Fruit fly (Drosophila melanogaster) whole organism, embryonic: ENCODE measurements around the gene Gart.

Experiments used
- Adf1 ChIP-seq: fragments of 200-800 bp; sonication (Bioruptor generic); IDR thresholded peaks from 2 replicates; pipeline ENCODE4 v1.3.6; 2022; ENCODE audit warnings: missing biosample characterization, missing genetic modification characterization
- Awh ChIP-seq: fragments of 200-800 bp; sonication (Bioruptor generic); IDR thresholded peaks from 2 replicates; pipeline ENCODE4, ENCODE4 v1.3.6; 2022; ENCODE audit warnings: missing biosample characterization, missing genetic modification characterization
- CG11504 ChIP-seq: fragments of 200-800 bp; sonication (Bioruptor generic); optimal IDR thresholded peaks from 3 replicates; lab custom pipeline; 2019; ENCODE audit warnings: missing biosample characterization, mild to moderate bottlenecking, missing genetic modification characterization, moderate library complexity
- CG12219 ChIP-seq: fragments of 200-800 bp; sonication (Bioruptor generic); optimal IDR thresholded peaks from 3 replicates; lab custom pipeline; 2018; ENCODE audit warnings: missing biosample characterization, mild to moderate bottlenecking, missing genetic modification characterization
- CG12659 ChIP-seq: fragments of 200-800 bp; sonication (Bioruptor generic); optimal IDR thresholded peaks from 3 replicates; lab custom pipeline; 2017; ENCODE audit warnings: mild to moderate bottlenecking, missing biosample characterization, missing genetic modification reagents, missing genetic modification characterization
- CG1529 ChIP-seq: fragments of 200-800 bp; sonication (Bioruptor generic); optimal IDR thresholded peaks from 3 replicates; lab custom pipeline; 2018; ENCODE audit warnings: missing biosample characterization, missing genetic modification characterization
- CG15696 ChIP-seq: fragments of 200-800 bp; sonication (Bioruptor generic); optimal IDR thresholded peaks from 2 replicates; lab custom pipeline; 2019; ENCODE audit warnings: missing biosample characterization, mild to moderate bottlenecking, missing genetic modification characterization, moderate library complexity
- CG17328 ChIP-seq: fragments of 200-800 bp; sonication (Bioruptor generic); IDR thresholded peaks from 2 replicates; pipeline ENCODE4 v1.3.6; 2022; ENCODE audit warnings: missing biosample characterization, missing genetic modification characterization
- CG18599 ChIP-seq: fragments of 200-800 bp; sonication (Bioruptor generic); optimal IDR thresholded peaks from 3 replicates; lab custom pipeline; 2017; ENCODE audit warnings: missing biosample characterization, missing genetic modification characterization, mild to moderate bottlenecking, moderate library complexity, missing genetic modification reagents
- CG18619 ChIP-seq: fragments of 200-800 bp; sonication (Bioruptor generic); optimal IDR thresholded peaks from 3 replicates; lab custom pipeline; 2017; ENCODE audit warnings: missing biosample characterization, mild to moderate bottlenecking, missing genetic modification characterization
- CG3065 ChIP-seq: fragments of 200-800 bp; sonication (Bioruptor generic); optimal IDR thresholded peaks from 2 replicates; lab custom pipeline; 2016; ENCODE audit warnings: missing biosample characterization, missing genetic modification characterization
- CG34376 ChIP-seq: fragments of 200-800 bp; sonication (Bioruptor generic); optimal IDR thresholded peaks from 2 replicates; lab custom pipeline; 2018; ENCODE audit warnings: missing biosample characterization, mild to moderate bottlenecking, missing genetic modification characterization
- CG34422 ChIP-seq: fragments of 200-800 bp; sonication (Bioruptor generic); IDR thresholded peaks from 3 replicates; pipeline ENCODE4 v1.3.6; 2022; ENCODE audit warnings: missing biosample characterization, missing genetic modification characterization
- CG3838 ChIP-seq: fragments of 200-800 bp; sonication (Bioruptor generic); optimal IDR thresholded peaks from 3 replicates; lab custom pipeline; 2016; ENCODE audit warnings: missing biosample characterization, missing genetic modification characterization
- CG4282 ChIP-seq: fragments of 200-800 bp; sonication (Bioruptor generic); optimal IDR thresholded peaks from 2 replicates; lab custom pipeline; 2016; ENCODE audit warnings: missing biosample characterization, missing genetic modification characterization
- CG6689 ChIP-seq: fragments of 200-800 bp; sonication (Bioruptor generic); IDR thresholded peaks from 2 replicates; pipeline ENCODE4 v1.3.6; 2022; ENCODE audit warnings: missing biosample characterization, missing genetic modification characterization
- D ChIP-seq, 2 experiments: fragments of 200-800 bp in 1 of 2; fragments of >200 bp in 1 of 2; sonication (Bioruptor generic) in 1 of 2; optimal IDR thresholded peaks; 2 replicates in 1 of 2; 3 replicates in 1 of 2; lab custom pipeline; 2017; ENCODE audit warnings: mild to moderate bottlenecking in 1 of 2, missing biosample characterization in 1 of 2, missing genetic modification characterization in 1 of 2, missing genetic modification reagents in 1 of 2
- Dfd ChIP-seq, 2 experiments: fragments of >200 bp; optimal IDR thresholded peaks; 2 replicates each; lab custom pipeline; 2017; ENCODE audit warnings: missing biosample characterization in 2 of 2, missing genetic modification characterization in 2 of 2
- Jarid2 ChIP-seq: fragments of 200-800 bp; sonication (Bioruptor generic); optimal IDR thresholded peaks from 3 replicates; lab custom pipeline; 2017; ENCODE audit warnings: mild to moderate bottlenecking, missing biosample characterization, missing genetic modification reagents, missing genetic modification characterization
- Nf-YB ChIP-seq: fragments of 200-800 bp; sonication (Bioruptor generic); optimal IDR thresholded peaks from 3 replicates; lab custom pipeline; 2019; ENCODE audit warnings: missing biosample characterization, mild to moderate bottlenecking, missing genetic modification characterization, moderate library complexity
- Side ChIP-seq: fragments of 200-800 bp; sonication (Bioruptor generic); optimal IDR thresholded peaks from 2 replicates; lab custom pipeline; 2016; ENCODE audit warnings: missing biosample characterization, missing genetic modification characterization
- Sox100B ChIP-seq: fragments of 200-800 bp; sonication (Bioruptor generic); optimal IDR thresholded peaks from 3 replicates; lab custom pipeline; 2018; ENCODE audit warnings: missing biosample characterization, mild to moderate bottlenecking, missing genetic modification characterization
- Sox102F ChIP-seq: fragments of 200-800 bp; sonication (Bioruptor generic); optimal IDR thresholded peaks from 2 replicates; lab custom pipeline; 2018; ENCODE audit warnings: missing biosample characterization, mild to moderate bottlenecking, missing genetic modification characterization, moderate library complexity
- Stat92E ChIP-seq, 3 experiments: fragments of >200 bp in 2 of 3; fragments of 200-800 bp in 1 of 3; sonication (Bioruptor generic) in 1 of 3; optimal IDR thresholded peaks; 2 replicates each; lab custom pipeline; 2017 to 2019; ENCODE audit warnings: missing biosample characterization in 3 of 3, missing genetic modification characterization in 3 of 3, mild to moderate bottlenecking in 1 of 3, moderate library complexity in 1 of 3
- amos ChIP-seq: fragments of 200-800 bp; sonication (Bioruptor generic); IDR thresholded peaks from 2 replicates; pipeline ENCODE4 v1.3.6; 2022; ENCODE audit warnings: missing biosample characterization, missing genetic modification characterization; ENCODE audit not compliant: partially characterized antibody
- aop ChIP-seq: fragments of 200-800 bp; sonication (Bioruptor generic); IDR thresholded peaks from 2 replicates; pipeline ENCODE4 v1.3.6; 2022; ENCODE audit warnings: missing biosample characterization, missing genetic modification characterization
- ase ChIP-seq: fragments of 200-800 bp; sonication (Bioruptor generic); IDR thresholded peaks from 3 replicates; pipeline ENCODE4 v1.3.6; 2022; ENCODE audit warnings: missing biosample characterization, missing genetic modification characterization
- br ChIP-seq: fragments of >200 bp; optimal IDR thresholded peaks from 2 replicates; lab custom pipeline; 2017
- chinmo ChIP-seq: fragments of 200-800 bp; sonication (Bioruptor generic); IDR thresholded peaks from 4 replicates; pipeline ENCODE4 v1.3.6; 2022; ENCODE audit warnings: missing biosample characterization, missing genetic modification characterization; ENCODE audit not compliant: partially characterized antibody
- chm ChIP-seq: fragments of 200-800 bp; sonication (Bioruptor generic); IDR thresholded peaks from 2 replicates; pipeline ENCODE4 v1.3.6; 2022; ENCODE audit warnings: missing biosample characterization, missing genetic modification characterization
- dan ChIP-seq: fragments of 200-800 bp; sonication (Bioruptor generic); IDR thresholded peaks from 2 replicates; pipeline ENCODE4 v1.3.6; 2022; ENCODE audit warnings: missing biosample characterization, missing genetic modification characterization
- dysf ChIP-seq: fragments of 200-800 bp; sonication (Bioruptor generic); IDR thresholded peaks from 3 replicates; pipeline ENCODE4 v1.3.6; 2022; ENCODE audit warnings: missing biosample characterization, missing genetic modification characterization
- exex ChIP-seq: fragments of 200-800 bp; sonication (Bioruptor generic); optimal IDR thresholded peaks from 4 replicates; lab custom pipeline; 2018; ENCODE audit warnings: missing biosample characterization, mild to moderate bottlenecking, missing genetic modification characterization, moderate library complexity
- fd102C ChIP-seq: fragments of 200-800 bp; sonication (Bioruptor generic); optimal IDR thresholded peaks from 2 replicates; lab custom pipeline; 2018; ENCODE audit warnings: missing biosample characterization, mild to moderate bottlenecking, missing genetic modification characterization, moderate library complexity
- fd64A ChIP-seq: fragments of 200-800 bp; sonication (Bioruptor generic); optimal IDR thresholded peaks from 3 replicates; lab custom pipeline; 2018; ENCODE audit warnings: missing biosample characterization, mild to moderate bottlenecking, missing genetic modification characterization
- ftz-f1 ChIP-seq: fragments of 200-800 bp; sonication (Bioruptor generic); optimal IDR thresholded peaks from 2 replicates; lab custom pipeline; 2016; ENCODE audit warnings: missing biosample characterization, missing genetic modification characterization
- fu2 ChIP-seq: fragments of 200-800 bp; sonication (Bioruptor generic); optimal IDR thresholded peaks from 2 replicates; lab custom pipeline; 2016; ENCODE audit warnings: missing biosample characterization, missing genetic modification characterization
- gem ChIP-seq: fragments of 200-800 bp; sonication (Bioruptor generic); optimal IDR thresholded peaks from 2 replicates; lab custom pipeline; 2019; ENCODE audit warnings: missing biosample characterization, mild to moderate bottlenecking, missing genetic modification characterization, moderate library complexity
- hkb ChIP-seq, 2 experiments: fragments of 200-800 bp in 1 of 2; fragments of >200 bp in 1 of 2; sonication (Bioruptor generic) in 1 of 2; IDR thresholded peaks in 1 of 2; optimal IDR thresholded peaks in 1 of 2; 2 replicates each; pipeline versions ENCODE4 v1.3.6 to Lab custom; 2017 to 2022; ENCODE audit warnings: missing biosample characterization in 1 of 2, missing genetic modification characterization in 1 of 2
- lbe ChIP-seq: fragments of 200-800 bp; sonication (Bioruptor generic); optimal IDR thresholded peaks from 2 replicates; lab custom pipeline; 2016; ENCODE audit warnings: missing biosample characterization, mild to moderate bottlenecking, missing genetic modification characterization
- mld ChIP-seq: fragments of 200-800 bp; sonication (Bioruptor generic); IDR thresholded peaks from 3 replicates; pipeline ENCODE4 v1.3.6; 2022; ENCODE audit warnings: missing biosample characterization, missing genetic modification characterization; ENCODE audit not compliant: partially characterized antibody
- otp ChIP-seq: fragments of 200-800 bp; sonication (Bioruptor generic); IDR thresholded peaks from 3 replicates; pipeline ENCODE4, ENCODE4 v1.3.6; 2022; ENCODE audit warnings: missing biosample characterization, missing genetic modification characterization
- phol ChIP-seq: fragments of 200-800 bp; sonication (Bioruptor generic); optimal IDR thresholded peaks from 3 replicates; lab custom pipeline; 2018; ENCODE audit warnings: missing biosample characterization, mild to moderate bottlenecking, missing genetic modification characterization, moderate library complexity
- ranshi ChIP-seq: fragments of 200-800 bp; sonication (Bioruptor generic); IDR thresholded peaks from 2 replicates; pipeline ENCODE4 v1.3.6; 2022; ENCODE audit warnings: missing biosample characterization, missing genetic modification characterization
- rib ChIP-seq: fragments of 200-800 bp; sonication (Bioruptor generic); IDR thresholded peaks from 2 replicates; pipeline ENCODE4 v1.3.6; 2022; ENCODE audit warnings: missing biosample characterization, missing genetic modification characterization
- trh ChIP-seq: fragments of 200-800 bp; sonication (Bioruptor generic); optimal IDR thresholded peaks from 2 replicates; lab custom pipeline; 2016; ENCODE audit warnings: missing biosample characterization, missing genetic modification characterization
- tx ChIP-seq: fragments of 200-800 bp; sonication (Bioruptor generic); optimal IDR thresholded peaks from 2 replicates; lab custom pipeline; 2016; ENCODE audit warnings: missing biosample characterization, missing genetic modification characterization
- vvl ChIP-seq: fragments of 200-800 bp; sonication (Bioruptor generic); IDR thresholded peaks from 2 replicates; pipeline ENCODE4 v1.3.6; 2022; ENCODE audit warnings: missing biosample characterization, missing genetic modification characterization
- wek ChIP-seq: fragments of 200-800 bp; sonication (Bioruptor generic); optimal IDR thresholded peaks from 3 replicates; lab custom pipeline; 2018; ENCODE audit warnings: missing biosample characterization, mild to moderate bottlenecking, missing genetic modification characterization, moderate library complexity

The Gart gene

DNA sequence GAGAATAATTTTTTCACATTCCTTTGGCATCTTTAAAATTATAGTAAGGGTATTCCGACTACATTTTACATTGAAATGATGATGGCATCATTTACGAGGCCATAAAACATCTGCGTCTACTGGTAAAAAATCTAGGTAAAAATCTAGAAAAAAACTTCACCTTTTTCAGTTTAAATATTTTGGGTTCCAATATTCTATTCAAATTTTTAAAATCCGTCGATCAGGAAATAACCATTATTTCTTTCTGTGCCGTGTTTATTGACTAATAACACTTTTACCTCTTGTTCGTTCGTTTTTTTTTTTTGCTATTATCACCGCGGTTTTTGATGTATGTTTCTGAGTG is 15.6 kb upstream of the Gart start (continued):
- TF ChIP-seq Dfd (GFP tag; optimal IDR thresholded peaks at IDR 0.05; lab: Kevin White, UChicago) (no peak), Sox100B (GFP tag; lab: Kevin White, UChicago) (peak; percentile 43), CG3838 (no peak), Sox102F (no peak), Adf1 (GFP tag; lab: Robert Waterston, UW) (no peak), ase (GFP tag; lab: Robert Waterston, UW) (0 out of 3 replicates have a peak, but pooled peaks have one; percentile 51), aop (GFP tag; lab: Robert Waterston, UW) (no peak), lbe (GFP tag; lab: Kevin White, UChicago) (peak; percentile 66), CG4282 (GFP tag; lab: Kevin White, UChicago) (peak; percentile 35), CG12219 (GFP tag; lab: Kevin White, UChicago) (peak; percentile 39), Stat92E (GFP tag; optimal IDR thresholded peaks at IDR 0.05; lab: Kevin White, UChicago) (no peak), dysf (GFP tag; lab: Robert Waterston, UW) (peak; percentile 76), trh (GFP tag; lab: Kevin White, UChicago) (no peak), CG18619 (GFP tag; lab: Kevin White, UChicago) (peak; percentile 26), ftz-f1 (GFP tag; lab: Kevin White, UChicago) (no peak), chinmo (no peak), CG12659 (GFP tag; lab: Kevin White, UChicago) (peak; percentile 32), chm (GFP tag; lab: Robert Waterston, UW) (no peak), fd64A (no peak), CG1529 (GFP tag; lab: Kevin White, UChicago) (peak; percentile 9), Jarid2 (GFP tag; lab: Kevin White, UChicago) (no peak), CG6689 (GFP tag; lab: Robert Waterston, UW) (peak; percentile 79), otp (0 out of 3 replicates have a peak, but pooled peaks have one; percentile 19), rib (GFP tag; lab: Robert Waterston, UW) (no peak), fu2 (GFP tag; lab: Kevin White, UChicago) (no peak), CG17328 (GFP tag; lab: Robert Waterston, UW) (peak; percentile 48; the same call in 1 of the 2 replicates), CG34422 (GFP tag; lab: Robert Waterston, UW) (peak; percentile 67; the same call in 2 of the 3 replicates), wek (GFP tag; lab: Kevin White, UChicago) (peak; percentile 43), br (no peak), vvl (peak; percentile 70; the same call in 1 of the 2 replicates), mld (GFP tag; lab: Robert Waterston, UW) (no peak), gem (tag; lab: Kevin White, UChicago) (peak; percentile 79), tx (GFP tag; lab: Kevin White, UChicago) (peak; percentile 44), D (optimal IDR thresholded peaks at IDR 0.05; lab: Kevin White, UChicago) (no peak), D (GFP tag; optimal IDR thresholded peaks at IDR 0.05; lab: Kevin White, UChicago) (peak; percentile 9), CG18599 (peak; percentile 52), hkb (optimal IDR thresholded peaks at IDR 0.05; lab: Kevin White, UChicago) (no peak), hkb (GFP tag; IDR thresholded peaks at IDR 0.05; lab: Robert Waterston, UW) (peak; percentile 74), dan (GFP tag; lab: Robert Waterston, UW) (no peak), Awh (GFP tag; lab: Robert Waterston, UW) (0 out of 2 replicates have a peak, but pooled peaks have one; percentile 31), CG11504 (tag; lab: Kevin White, UChicago) (peak; percentile 64), Side (GFP tag; lab: Kevin White, UChicago) (peak; percentile 42), phol (tag; lab: Kevin White, UChicago) (peak; percentile 45), amos (GFP tag; lab: Robert Waterston, UW) (no peak), exex (tag; lab: Kevin White, UChicago) (no peak), Nf-YB (no peak), CG3065 (GFP tag; lab: Kevin White, UChicago) (peak; percentile 19), CG34376 (GFP tag; lab: Kevin White, UChicago) (no peak), ranshi (GFP tag; lab: Robert Waterston, UW) (peak; percentile 28; the same call in 1 of the 2 replicates), fd102C (GFP tag; lab: Kevin White, UChicago) (no peak), CG15696 (tag; lab: Kevin White, UChicago) (peak; percentile 11)
